Worm (Caenorhabditis elegans): Measurements from ENCODE around the gene F35G12.5.
A peak's percentile ranks its signal among the peaks of the same experiment; 100 is the strongest.

Gene F35G12.5

DNA sequence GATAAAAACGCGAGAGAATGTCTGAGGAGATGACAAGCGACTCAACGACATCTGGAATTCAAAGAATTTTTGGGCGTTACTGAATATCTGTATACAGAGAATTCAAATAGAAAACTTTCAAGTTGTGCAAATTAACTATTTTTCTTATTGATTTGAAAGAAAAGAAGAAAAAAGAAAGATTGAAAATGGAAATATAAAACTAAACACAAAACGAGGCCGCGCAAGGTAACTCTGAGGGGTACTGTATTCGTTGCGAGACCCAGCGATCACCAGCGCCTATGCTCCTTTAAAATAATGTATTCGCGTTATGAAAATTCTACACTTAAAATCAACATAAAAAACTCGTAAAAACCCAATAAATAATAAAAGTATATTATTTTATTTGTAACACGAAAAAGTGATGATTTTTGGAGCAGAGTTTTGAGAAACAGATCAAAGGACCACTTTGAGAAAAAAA, 11.9 kb downstream of the F35G12.5 start, which contains the start of gene asb-1 (continued):
- TF ChIP-seq F57A8.1 (GFP tag; optimal IDR thresholded peaks at IDR 0.05) (no peak), Y53G8AR.9 (GFP tag; conservative IDR thresholded peaks at IDR 0.05) (no peak), F52B5.7 (tag; optimal IDR thresholded peaks at IDR 0.05) (no peak), egl-18 (GFP tag; IDR thresholded peaks at IDR 0.05) (no peak), attf-3 (GFP tag; conservative IDR thresholded peaks at IDR 0.05) (no peak), Y67H2A.10 (GFP tag; conservative IDR thresholded peaks at IDR 0.05) (no peak), T07F8.4 (tag; optimal IDR thresholded peaks at IDR 0.05) (no peak), rcor-1 (GFP tag; IDR thresholded peaks at IDR 0.05) (no peak), lin-26 (GFP tag; IDR thresholded peaks at IDR 0.05) (no peak), fkh-3 (tag; optimal IDR thresholded peaks at IDR 0.05) (no peak), ccch-3 (GFP tag; optimal IDR thresholded peaks at IDR 0.05) (no peak), unc-130 (GFP tag; optimal IDR thresholded peaks at IDR 0.05) (peak; percentile 53), B0336.3 (GFP tag; IDR thresholded peaks at IDR 0.05) (0 out of 2 replicates have a peak, but pooled peaks have one; percentile 14), cebp-2 (GFP tag; IDR thresholded peaks at IDR 0.05) (no peak), F33H1.4 (GFP tag; IDR thresholded peaks at IDR 0.05) (peak; percentile 94), ceh-91 (GFP tag; IDR thresholded peaks at IDR 0.05) (peak; percentile 56), madf-3 (GFP tag; IDR thresholded peaks at IDR 0.05) (0 out of 2 replicates have a peak, but pooled peaks have one; percentile 20), cebp-1 (GFP tag; IDR thresholded peaks at IDR 0.05) (no peak), cebp-1 (tag; optimal IDR thresholded peaks at IDR 0.05) (peak; percentile 3), lsl-1 (GFP tag; optimal IDR thresholded peaks at IDR 0.05) (peak; percentile 95), xnd-1 (tag; optimal IDR thresholded peaks at IDR 0.05) (peak; percentile 78), ets-4 (GFP tag; optimal IDR thresholded peaks at IDR 0.05) (no peak), nhr-90 (tag; optimal IDR thresholded peaks at IDR 0.05) (no peak), lir-1 (GFP tag; conservative IDR thresholded peaks at IDR 0.05) (no peak), sea-2 (GFP tag; IDR thresholded peaks at IDR 0.05) (no peak), ceh-40 (GFP tag; IDR thresholded peaks at IDR 0.05) (no peak), tbp1 (GFP tag; optimal IDR thresholded peaks at IDR 0.05) (peak; percentile 13), ztf-26 (tag; optimal IDR thresholded peaks at IDR 0.05) (no peak), K11D2.4 (GFP tag; IDR thresholded peaks at IDR 0.05) (no peak), ztf-28 (GFP tag; IDR thresholded peaks at IDR 0.05) (0 out of 2 replicates have a peak, but pooled peaks have one; percentile 18), lin-54 (GFP tag; optimal IDR thresholded peaks at IDR 0.05) (peak; percentile 38), F37B4.10 (GFP tag; IDR thresholded peaks at IDR 0.05) (no peak), ama-1 (optimal IDR thresholded peaks at IDR 0.05) (no peak), ama-1 (GFP tag; optimal IDR thresholded peaks at IDR 0.05) (no peak), bed-1 (GFP tag; IDR thresholded peaks at IDR 0.05) (no peak), D2030.7 (GFP tag; IDR thresholded peaks at IDR 0.05) (peak; percentile 59), athp-1 (tag; optimal IDR thresholded peaks at IDR 0.05) (no peak), egrh-3 (GFP tag; IDR thresholded peaks at IDR 0.05) (no peak), nfya-1 (tag; optimal IDR thresholded peaks at IDR 0.05; ENCODE audit: borderline replicate concordance, insufficient read depth) (no peak), F57C9.4 (tag; optimal IDR thresholded peaks at IDR 0.05) (no peak), F49E8.2 (tag; optimal IDR thresholded peaks at IDR 0.05; ENCODE audit: insufficient read depth) (peak; percentile 57), K12H6.12 (tag; optimal IDR thresholded peaks at IDR 0.05) (no peak), die-1 (tag; optimal IDR thresholded peaks at IDR 0.05) (no peak), pbrm-1 (GFP tag; IDR thresholded peaks at IDR 0.05) (peak; percentile 12; the same call in 1 of the 2 replicates), efl-1 (GFP tag; optimal IDR thresholded peaks at IDR 0.05) (peak; percentile 22), snpc-3.4 (tag; optimal IDR thresholded peaks at IDR 0.05) (peak; percentile 38)
